Worm (Caenorhabditis elegans) whole organism, mixed stage, embryonic: ENCODE measurements around the gene ZK121.2.

ENCODE experiments used
- M03D4.4 ChIP-seq: sonication (generic microtip); optimal IDR thresholded peaks from 2 replicates; lab custom pipeline; 2017; ENCODE audit warnings: mild to moderate bottlenecking, missing genetic modification characterization, missing compliant biosample characterization
- blmp-1 ChIP-seq: fragments of 150-350 bp; optimal IDR thresholded peaks from 2 replicates; lab custom pipeline; 2014; ENCODE audit warnings: missing biosample characterization, missing genetic modification characterization
- ces-1 ChIP-seq: fragments of 150-350 bp; optimal IDR thresholded peaks from 2 replicates; lab custom pipeline; 2014; ENCODE audit warnings: missing biosample characterization, missing genetic modification reagents, missing genetic modification characterization
- cnd-1 ChIP-seq: fragments of 200-800 bp; sonication (Bioruptor generic); optimal IDR thresholded peaks from 2 replicates; lab custom pipeline; 2018; ENCODE audit warnings: mild to moderate bottlenecking, missing genetic modification characterization, missing compliant biosample characterization
- drap-1 ChIP-seq: fragments of 200-800 bp; sonication (Bioruptor generic); optimal IDR thresholded peaks from 3 replicates; lab custom pipeline; 2018; ENCODE audit warnings: mild to moderate bottlenecking, missing genetic modification characterization, missing compliant biosample characterization
- elt-1 ChIP-seq: sonication (generic microtip); optimal IDR thresholded peaks from 2 replicates; lab custom pipeline; 2017; ENCODE audit warnings: missing genetic modification characterization, mild to moderate bottlenecking, missing compliant biosample characterization, antibody characterized with exemption, moderate library complexity, borderline replicate concordance; ENCODE audit not compliant: insufficient read depth
- lin-13 ChIP-seq: fragments of 150-350 bp; optimal IDR thresholded peaks from 2 replicates; lab custom pipeline; 2014; ENCODE audit warnings: missing biosample characterization, missing genetic modification characterization
- lsy-2 ChIP-seq: fragments of 150-350 bp; optimal IDR thresholded peaks from 2 replicates; lab custom pipeline; 2014; ENCODE audit warnings: missing biosample characterization, missing genetic modification characterization
- mab-5 ChIP-seq: fragments of 150-350 bp; optimal IDR thresholded peaks from 2 replicates; lab custom pipeline; 2014; ENCODE audit warnings: missing biosample characterization, missing genetic modification characterization
- mep-1 ChIP-seq: fragments of 150-350 bp; optimal IDR thresholded peaks from 2 replicates; lab custom pipeline; 2017; ENCODE audit warnings: missing biosample characterization, missing genetic modification reagents, missing genetic modification characterization, inconsistent platforms
- pha-4 ChIP-seq: fragments of 150-350 bp; optimal IDR thresholded peaks from 2 replicates; lab custom pipeline; 2018; ENCODE audit warnings: missing biosample characterization, missing genetic modification reagents, missing genetic modification characterization
- unc-62 ChIP-seq: fragments of 150-350 bp; optimal IDR thresholded peaks from 2 replicates; lab custom pipeline; 2014; ENCODE audit warnings: missing biosample characterization, missing genetic modification reagents, missing genetic modification characterization

- TF ChIP-seq elt-1 (tag; lab: Kevin White, UChicago) (no peak), lin-13 (no peak), mab-5 (tag; lab: Kevin White, UChicago) (no peak), mep-1 (tag; lab: Kevin White, UChicago) (no peak), unc-62 (GFP tag; lab: Kevin White, UChicago) (no peak), ces-1 (no peak), blmp-1 (tag; lab: Kevin White, UChicago) (no peak), M03D4.4 (no peak), pha-4 (tag; lab: Kevin White, UChicago) (no peak), lsy-2 (tag; lab: Kevin White, UChicago) (no peak), drap-1 (GFP tag; lab: Kevin White, UChicago) (no peak), cnd-1 (no peak)
These were observed 15.2 kb upstream of the ZK121.2 start, which contains the start of gene sorf-2 for ce11 chrIII:5326323-5326722.
